Fruit fly (Drosophila melanogaster) whole organism, embryonic: Measurements from ENCODE around the gene PGRP-LF.

ENCODE experiments used
- Adf1 ChIP-seq: fragments of 200-800 bp; sonication (Bioruptor generic); IDR thresholded peaks from 2 replicates; pipeline ENCODE4 v1.3.6; 2022; ENCODE audit warnings: missing biosample characterization, missing genetic modification characterization
- Atf-2 ChIP-seq: fragments of 200-800 bp; sonication (Bioruptor generic); optimal IDR thresholded peaks from 2 replicates; lab custom pipeline; 2016; ENCODE audit warnings: missing biosample characterization, missing genetic modification characterization
- CG10147 ChIP-seq: fragments of 200-800 bp; sonication (Bioruptor generic); optimal IDR thresholded peaks from 2 replicates; lab custom pipeline; 2019; ENCODE audit warnings: missing biosample characterization, mild to moderate bottlenecking, missing genetic modification characterization, moderate library complexity
- CG1024 ChIP-seq: fragments of 200-800 bp; sonication (Bioruptor generic); IDR thresholded peaks from 2 replicates; pipeline ENCODE4 v1.3.6; 2022; ENCODE audit warnings: missing biosample characterization, missing genetic modification characterization
- CG10267 ChIP-seq: fragments of 200-800 bp; sonication (Bioruptor generic); optimal IDR thresholded peaks from 2 replicates; lab custom pipeline; 2018; ENCODE audit warnings: missing biosample characterization, mild to moderate bottlenecking, missing genetic modification characterization, moderate library complexity
- CG10979 ChIP-seq: fragments of 200-800 bp; sonication (Bioruptor generic); optimal IDR thresholded peaks from 2 replicates; lab custom pipeline; 2018; ENCODE audit warnings: missing biosample characterization, mild to moderate bottlenecking, missing genetic modification characterization, moderate library complexity
- CG11398 ChIP-seq: fragments of 200-800 bp; sonication (Bioruptor generic); optimal IDR thresholded peaks from 2 replicates; lab custom pipeline; 2016; ENCODE audit warnings: missing biosample characterization, missing genetic modification characterization
- CG12104 ChIP-seq: fragments of 200-800 bp; sonication (Bioruptor generic); optimal IDR thresholded peaks from 3 replicates; lab custom pipeline; 2016; ENCODE audit warnings: missing biosample characterization, missing genetic modification characterization
- CG1233 ChIP-seq: fragments of 200-800 bp; sonication (Bioruptor generic); optimal IDR thresholded peaks from 4 replicates; lab custom pipeline; 2018; ENCODE audit warnings: missing biosample characterization, mild to moderate bottlenecking, missing genetic modification characterization
- CG13424 ChIP-seq: fragments of 200-800 bp; sonication (Bioruptor generic); optimal IDR thresholded peaks from 2 replicates; lab custom pipeline; 2019; ENCODE audit warnings: missing biosample characterization, mild to moderate bottlenecking, missing genetic modification characterization, moderate library complexity
- CG15269 ChIP-seq: fragments of 200-800 bp; sonication (Bioruptor generic); optimal IDR thresholded peaks from 2 replicates; lab custom pipeline; 2018; ENCODE audit warnings: missing biosample characterization, mild to moderate bottlenecking, missing genetic modification characterization, moderate library complexity
- CG17186 ChIP-seq: fragments of 200-800 bp; sonication (Bioruptor generic); optimal IDR thresholded peaks from 3 replicates; lab custom pipeline; 2017; ENCODE audit warnings: missing biosample characterization, missing genetic modification reagents, missing genetic modification characterization
- CG2678 ChIP-seq: fragments of 200-800 bp; sonication (Bioruptor generic); optimal IDR thresholded peaks from 3 replicates; lab custom pipeline; 2019; ENCODE audit warnings: missing biosample characterization, mild to moderate bottlenecking, missing genetic modification characterization, moderate library complexity
- CG4707 ChIP-seq: fragments of 200-800 bp; sonication (Bioruptor generic); optimal IDR thresholded peaks from 2 replicates; lab custom pipeline; 2018; ENCODE audit warnings: missing biosample characterization, mild to moderate bottlenecking, missing genetic modification characterization, moderate library complexity
- CG4730 ChIP-seq: fragments of 200-800 bp; sonication (Bioruptor generic); IDR thresholded peaks from 2 replicates; pipeline ENCODE4 v1.3.6; 2022; ENCODE audit warnings: missing biosample characterization, missing genetic modification characterization
- CG5180 ChIP-seq: fragments of 200-800 bp; sonication (Bioruptor generic); optimal IDR thresholded peaks from 3 replicates; lab custom pipeline; 2017; ENCODE audit warnings: missing biosample characterization, missing genetic modification characterization, mild to moderate bottlenecking, moderate library complexity, missing genetic modification reagents
- CG6765 ChIP-seq: fragments of 200-800 bp; sonication (Bioruptor generic); optimal IDR thresholded peaks from 3 replicates; lab custom pipeline; 2017; ENCODE audit warnings: missing biosample characterization, mild to moderate bottlenecking, missing genetic modification characterization
- CG7745 ChIP-seq: fragments of 200-800 bp; sonication (Bioruptor generic); optimal IDR thresholded peaks from 2 replicates; lab custom pipeline; 2018; ENCODE audit warnings: missing biosample characterization, mild to moderate bottlenecking, missing genetic modification characterization, moderate library complexity
- CG9215 ChIP-seq: fragments of 200-800 bp; sonication (Bioruptor generic); IDR thresholded peaks from 2 replicates; pipeline ENCODE4 v1.3.6; 2022; ENCODE audit warnings: missing biosample characterization, missing genetic modification characterization
- CG9437 ChIP-seq: fragments of 200-800 bp; sonication (Bioruptor generic); optimal IDR thresholded peaks from 2 replicates; lab custom pipeline; 2018; ENCODE audit warnings: missing biosample characterization, mild to moderate bottlenecking, missing genetic modification characterization
- CG9727 ChIP-seq: fragments of 200-800 bp; sonication (Bioruptor generic); optimal IDR thresholded peaks from 3 replicates; lab custom pipeline; 2017; ENCODE audit warnings: missing biosample characterization, mild to moderate bottlenecking, missing genetic modification characterization
- CHES-1-like ChIP-seq: fragments of 200-800 bp; sonication (Bioruptor generic); optimal IDR thresholded peaks from 2 replicates; lab custom pipeline; 2016; ENCODE audit warnings: missing biosample characterization, missing genetic modification characterization
- CTCF ChIP-seq: fragments of 200-800 bp; sonication (Bioruptor generic); optimal IDR thresholded peaks from 2 replicates; lab custom pipeline; 2017; ENCODE audit warnings: missing biosample characterization, mild to moderate bottlenecking, missing genetic modification characterization, moderate library complexity
- D ChIP-seq, 2 experiments: fragments of 200-800 bp in 1 of 2; fragments of >200 bp in 1 of 2; sonication (Bioruptor generic) in 1 of 2; optimal IDR thresholded peaks; 2 replicates in 1 of 2; 3 replicates in 1 of 2; lab custom pipeline; 2017; ENCODE audit warnings: mild to moderate bottlenecking in 1 of 2, missing biosample characterization in 1 of 2, missing genetic modification characterization in 1 of 2, missing genetic modification reagents in 1 of 2
- Fer2 ChIP-seq: fragments of 200-800 bp; sonication (Bioruptor generic); optimal IDR thresholded peaks from 2 replicates; lab custom pipeline; 2018; ENCODE audit warnings: missing biosample characterization, mild to moderate bottlenecking, missing genetic modification characterization, moderate library complexity
- HLH3B ChIP-seq: fragments of 200-800 bp; sonication (Bioruptor generic); IDR thresholded peaks from 2 replicates; pipeline ENCODE4 v1.3.6; 2022; ENCODE audit warnings: missing biosample characterization, missing genetic modification characterization
- HLH54F ChIP-seq: fragments of 200-800 bp; sonication (Bioruptor generic); optimal IDR thresholded peaks from 3 replicates; lab custom pipeline; 2016; ENCODE audit warnings: missing biosample characterization, missing genetic modification characterization
- Lim3 ChIP-seq: fragments of 200-800 bp; sonication (Bioruptor generic); IDR thresholded peaks from 2 replicates; pipeline ENCODE4 v1.3.6; 2022; ENCODE audit warnings: missing biosample characterization, missing genetic modification characterization
- Nf-YA ChIP-seq: fragments of 200-800 bp; sonication (Bioruptor generic); IDR thresholded peaks from 2 replicates; pipeline ENCODE4 v1.3.6; 2022; ENCODE audit warnings: missing biosample characterization, missing genetic modification characterization
- Poxn ChIP-seq: fragments of 200-800 bp; sonication (Bioruptor generic); IDR thresholded peaks from 2 replicates; pipeline ENCODE4 v1.3.6; 2022; ENCODE audit warnings: missing biosample characterization, missing genetic modification characterization
- Ptx1 ChIP-seq: fragments of 200-800 bp; sonication (Bioruptor generic); IDR thresholded peaks from 2 replicates; pipeline ENCODE4 v1.3.6; 2022; ENCODE audit warnings: missing biosample characterization, missing genetic modification characterization
- Sin3A ChIP-seq: fragments of >200 bp; optimal IDR thresholded peaks from 2 replicates; lab custom pipeline; 2018
- ac ChIP-seq: fragments of 200-800 bp; sonication (Bioruptor generic); optimal IDR thresholded peaks from 3 replicates; lab custom pipeline; 2017; ENCODE audit warnings: missing biosample characterization, mild to moderate bottlenecking, missing genetic modification characterization
- chn ChIP-seq: fragments of 200-800 bp; sonication (Bioruptor generic); optimal IDR thresholded peaks from 2 replicates; lab custom pipeline; 2016; ENCODE audit warnings: missing biosample characterization, missing genetic modification characterization
- dpn ChIP-seq, 2 experiments: fragments of 200-800 bp; sonication (Bioruptor generic); optimal IDR thresholded peaks; 3 replicates each; lab custom pipeline; 2016; ENCODE audit warnings: missing biosample characterization in 2 of 2, missing genetic modification characterization in 2 of 2
- en ChIP-seq: fragments of 200-800 bp; sonication (Bioruptor generic); optimal IDR thresholded peaks from 2 replicates; lab custom pipeline; 2016; ENCODE audit warnings: missing biosample characterization, missing genetic modification characterization
- fd102C ChIP-seq: fragments of 200-800 bp; sonication (Bioruptor generic); optimal IDR thresholded peaks from 2 replicates; lab custom pipeline; 2018; ENCODE audit warnings: missing biosample characterization, mild to moderate bottlenecking, missing genetic modification characterization, moderate library complexity
- fd3F ChIP-seq: fragments of 200-800 bp; sonication (Bioruptor generic); optimal IDR thresholded peaks from 2 replicates; lab custom pipeline; 2018; ENCODE audit warnings: missing biosample characterization, mild to moderate bottlenecking, missing genetic modification characterization, moderate library complexity
- gsb ChIP-seq: fragments of 200-800 bp; sonication (Bioruptor generic); IDR thresholded peaks from 2 replicates; pipeline ENCODE4 v1.3.6; 2022; ENCODE audit warnings: missing biosample characterization, missing genetic modification characterization
- gt ChIP-seq: fragments of 200-800 bp; sonication (Bioruptor generic); IDR thresholded peaks from 2 replicates; pipeline ENCODE4 v1.3.6; 2022; ENCODE audit warnings: missing biosample characterization, missing genetic modification characterization
- klu ChIP-seq: fragments of 200-800 bp; sonication (Bioruptor generic); IDR thresholded peaks from 2 replicates; pipeline ENCODE4 v1.3.6; 2022; ENCODE audit warnings: missing biosample characterization, missing genetic modification characterization
- mld ChIP-seq: fragments of 200-800 bp; sonication (Bioruptor generic); IDR thresholded peaks from 3 replicates; pipeline ENCODE4 v1.3.6; 2022; ENCODE audit warnings: missing biosample characterization, missing genetic modification characterization; ENCODE audit not compliant: partially characterized antibody
- nom ChIP-seq: fragments of 200-800 bp; sonication (Bioruptor generic); optimal IDR thresholded peaks from 2 replicates; lab custom pipeline; 2017; ENCODE audit warnings: missing biosample characterization, missing genetic modification characterization, mild to moderate bottlenecking, moderate library complexity, missing genetic modification reagents
- phol ChIP-seq: fragments of 200-800 bp; sonication (Bioruptor generic); optimal IDR thresholded peaks from 3 replicates; lab custom pipeline; 2018; ENCODE audit warnings: missing biosample characterization, mild to moderate bottlenecking, missing genetic modification characterization, moderate library complexity
- pum ChIP-seq: fragments of 200-800 bp; sonication (Bioruptor generic); optimal IDR thresholded peaks from 2 replicates; lab custom pipeline; 2016; ENCODE audit warnings: missing biosample characterization, missing genetic modification characterization
- sr ChIP-seq: fragments of 200-800 bp; sonication (Bioruptor generic); IDR thresholded peaks from 3 replicates; pipeline ENCODE4 v1.3.6; 2022; ENCODE audit warnings: missing biosample characterization, missing genetic modification characterization
- twi ChIP-seq: fragments of 200-800 bp; optimal IDR thresholded peaks from 2 replicates; lab custom pipeline; 2019; ENCODE audit warnings: missing biosample characterization, mild to moderate bottlenecking, missing genetic modification characterization, moderate library complexity
- unpg ChIP-seq: fragments of 200-800 bp; sonication (Bioruptor generic); optimal IDR thresholded peaks from 3 replicates; lab custom pipeline; 2018; ENCODE audit warnings: missing biosample characterization, mild to moderate bottlenecking, missing genetic modification characterization, moderate library complexity
- vnd ChIP-seq: fragments of 200-800 bp; sonication (Bioruptor generic); IDR thresholded peaks from 3 replicates; pipeline ENCODE4 v1.3.6; 2022; ENCODE audit warnings: missing biosample characterization, missing genetic modification characterization; ENCODE audit not compliant: partially characterized antibody
- vvl ChIP-seq: fragments of 200-800 bp; sonication (Bioruptor generic); IDR thresholded peaks from 2 replicates; pipeline ENCODE4 v1.3.6; 2022; ENCODE audit warnings: missing biosample characterization, missing genetic modification characterization
- z ChIP-seq: fragments of 200-800 bp; sonication (Bioruptor generic); IDR thresholded peaks from 3 replicates; pipeline ENCODE4 v1.3.6; 2022; ENCODE audit warnings: missing biosample characterization, missing genetic modification characterization

PGRP-LF gene

dm6 chr3L:9397156-9397555 lies 47.7 kb downstream of the PGRP-LF start (continued):
- TF ChIP-seq ac (GFP tag; lab: Kevin White, UChicago) (peak; percentile 62), vnd (GFP tag; lab: Robert Waterston, UW) (no peak), Ptx1 (GFP tag; lab: Robert Waterston, UW) (peak; percentile 26; the same call in 1 of the 2 replicates), CTCF (GFP tag; lab: Kevin White, UChicago) (peak; percentile 36), CHES-1-like (GFP tag; lab: Kevin White, UChicago) (peak; percentile 9), fd3F (GFP tag; lab: Kevin White, UChicago) (peak; percentile 50), CG17186 (peak; percentile 38), CG4707 (GFP tag; lab: Kevin White, UChicago) (peak; percentile 34), gsb (GFP tag; lab: Robert Waterston, UW) (peak; percentile 35; the same call in 1 of the 2 replicates), CG1233 (GFP tag; lab: Kevin White, UChicago) (peak; percentile 75), CG1024 (GFP tag; lab: Robert Waterston, UW) (peak; percentile 41; the same call in 1 of the 2 replicates), D (optimal IDR thresholded peaks at IDR 0.05; lab: Kevin White, UChicago) (no peak), D (GFP tag; optimal IDR thresholded peaks at IDR 0.05; lab: Kevin White, UChicago) (peak; percentile 48), phol (no peak), pum (GFP tag; lab: Kevin White, UChicago) (no peak), CG2678 (tag; lab: Kevin White, UChicago) (peak; percentile 87), CG6765 (peak; percentile 89), chn (GFP tag; lab: Kevin White, UChicago) (no peak), nom (GFP tag; lab: Kevin White, UChicago) (peak; percentile 60), CG10979 (tag; lab: Kevin White, UChicago) (no peak), Adf1 (no peak; the same call in 1 of the 2 replicates), CG7745 (no peak), gt (no peak), CG9437 (GFP tag; lab: Kevin White, UChicago) (no peak), Poxn (no peak), CG15269 (tag; lab: Kevin White, UChicago) (peak; percentile 1), en (GFP tag; lab: Kevin White, UChicago) (no peak), fd102C (peak; percentile 80), vvl (GFP tag; lab: Robert Waterston, UW) (no peak), mld (GFP tag; lab: Robert Waterston, UW) (no peak), Sin3A (no peak), CG5180 (GFP tag; lab: Kevin White, UChicago) (peak; percentile 69), Atf-2 (GFP tag; lab: Kevin White, UChicago) (no peak), Fer2 (tag; lab: Kevin White, UChicago) (peak; percentile 59), klu (GFP tag; lab: Robert Waterston, UW) (no peak), HLH54F (GFP tag; lab: Kevin White, UChicago) (peak; percentile 10), CG10147 (GFP tag; lab: Kevin White, UChicago) (peak; percentile 63), CG9727 (GFP tag; lab: Kevin White, UChicago) (peak; percentile 69), Nf-YA (0 out of 2 replicates have a peak, but pooled peaks have one; percentile 31), Lim3 (GFP tag; lab: Robert Waterston, UW) (no peak), sr (GFP tag; lab: Robert Waterston, UW) (0 out of 3 replicates have a peak, but pooled peaks have one; percentile 47), CG13424 (peak; percentile 39), unpg (GFP tag; lab: Kevin White, UChicago) (peak; percentile 45), CG10267 (no peak), CG4730 (no peak), dpn (GFP tag; optimal IDR thresholded peaks at IDR 0.05; lab: Kevin White, UChicago) (peak in 1 of 2 experiments; percentile 67), z (0 out of 3 replicates have a peak, but pooled peaks have one; percentile 53), twi (tag; lab: Kevin White, UChicago) (peak; percentile 42), CG9215 (no peak), CG11398 (GFP tag; lab: Kevin White, UChicago) (peak; percentile 41), HLH3B (GFP tag; lab: Robert Waterston, UW) (peak; percentile 51; the same call in 1 of the 2 replicates), CG12104 (GFP tag; lab: Kevin White, UChicago) (peak; percentile 62)
